Worm (Caenorhabditis elegans): ENCODE data around the gene srlf-23.

srlf-23 gene

DNA sequence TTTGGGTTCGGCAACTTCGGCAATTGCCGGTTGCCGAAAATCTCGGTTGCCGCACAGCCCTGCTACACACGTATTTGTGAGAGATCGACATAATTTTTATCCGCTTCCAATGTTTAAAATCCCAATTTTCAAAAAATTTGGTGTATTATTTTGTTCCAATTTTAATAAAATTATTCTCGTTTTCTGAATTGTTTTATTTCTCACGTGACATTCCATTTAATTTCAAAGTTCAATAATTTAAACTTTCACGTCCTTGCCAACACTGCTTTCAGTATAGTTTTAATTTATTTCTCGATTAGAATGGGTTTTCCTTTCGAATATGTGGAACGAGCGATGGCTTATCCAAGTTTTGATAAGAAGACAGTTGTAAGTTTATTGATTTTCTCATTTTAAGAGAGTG is 36.8 kb downstream of the srlf-23 start, which contains the start of gene K09C6.2:
K09C6.2 (plus strand) TSS at position 301 of the 400 bp plus-strand sequence.
- no peak for TF ChIP-seq dpl-1 (GFP tag; optimal IDR thresholded peaks at IDR 0.05)

DNA sequence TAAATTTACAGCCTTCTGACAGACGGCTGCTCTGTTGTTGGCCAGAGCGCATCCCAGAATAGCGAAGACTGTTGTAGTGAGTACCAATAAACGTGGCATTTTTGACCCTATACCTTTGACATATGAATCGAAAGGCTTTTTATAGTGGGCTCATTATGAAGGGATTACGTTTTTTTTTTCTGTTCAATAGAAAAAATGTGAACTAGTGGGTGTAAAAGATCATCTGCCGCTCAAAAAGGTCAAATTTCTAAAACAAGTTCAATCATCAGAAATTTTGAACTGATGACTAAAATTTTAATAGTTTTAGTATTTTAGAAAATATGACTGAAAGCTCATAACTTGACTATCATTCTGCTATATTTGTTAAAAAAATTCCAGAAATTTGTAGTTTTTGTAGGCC is 38.4 kb downstream of the srlf-23 start, which contains the start of gene K09C6.9:
K09C6.9 (minus strand) TSS at position 101 of the 400 bp plus-strand sequence.
- TF ChIP-seq dmd-9 (GFP tag; IDR thresholded peaks at IDR 0.05) (no peak), ceh-28 (tag; optimal IDR thresholded peaks at IDR 0.05) (no peak), hmg-1.1 (GFP tag; IDR thresholded peaks at IDR 0.05) (no peak), snpc-1.2 (GFP tag; IDR thresholded peaks at IDR 0.05) (no peak), mxl-3 (GFP tag; optimal IDR thresholded peaks at IDR 0.05) (no peak), ces-1 (GFP tag; optimal IDR thresholded peaks at IDR 0.05) (no peak), F37D6.2 (tag; optimal IDR thresholded peaks at IDR 0.05) (no peak), dve-1 (tag; optimal IDR thresholded peaks at IDR 0.05; ENCODE audit: insufficient read depth) (no peak), lir-3 (tag; optimal IDR thresholded peaks at IDR 0.05) (no peak), attf-4 (tag; optimal IDR thresholded peaks at IDR 0.05) (no peak), zfp-3 (GFP tag; conservative IDR thresholded peaks at IDR 0.05) (no peak), aha-1 (tag) (no peak), nhr-6 (tag; optimal IDR thresholded peaks at IDR 0.05) (no peak), duxl-1 (tag; optimal IDR thresholded peaks at IDR 0.05; ENCODE audit: poor library complexity) (no peak)

DNA sequence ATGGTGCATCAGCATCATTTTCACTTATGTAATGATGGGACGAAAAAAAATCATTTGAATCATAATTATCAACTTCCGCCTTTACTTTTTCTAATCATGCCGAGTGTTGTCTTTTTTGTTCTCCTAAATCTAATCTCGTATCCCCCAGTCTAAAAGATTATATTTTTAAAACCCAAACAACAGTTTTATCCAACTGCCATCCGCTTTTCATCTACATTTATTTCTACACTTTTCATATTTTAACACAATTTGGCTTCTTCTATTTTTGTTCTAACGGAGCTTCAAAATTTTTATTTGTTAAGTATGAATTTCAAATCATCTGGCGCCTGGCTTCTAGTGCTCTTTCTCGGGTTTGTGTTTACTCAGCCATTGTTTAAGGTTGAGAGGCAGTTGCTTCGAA is 41.2 kb downstream of the srlf-23 start, which contains the start of gene K09C6.3:
K09C6.3 (plus strand) TSS at position 301 of the 400 bp plus-strand sequence.
- TF ChIP-seq lin-39 (tag; optimal IDR thresholded peaks at IDR 0.05), result no peak
- no peak for TF ChIP-seq nhr-11 (tag; optimal IDR thresholded peaks at IDR 0.05)
- no peak for TF ChIP-seq ces-1 (GFP tag; optimal IDR thresholded peaks at IDR 0.05)
- no peak for TF ChIP-seq nhr-48 (tag; optimal IDR thresholded peaks at IDR 0.05)
- no peak for TF ChIP-seq rbr-2 (tag; optimal IDR thresholded peaks at IDR 0.05)
- no peak for TF ChIP-seq unc-39 (tag; optimal IDR thresholded peaks at IDR 0.05)
- TF ChIP-seq F10B5.3 (tag; optimal IDR thresholded peaks at IDR 0.05), result no peak
- no peak for TF ChIP-seq daf-16 (GFP tag; optimal IDR thresholded peaks at IDR 0.05)
- TF ChIP-seq daf-16 (tag; optimal IDR thresholded peaks at IDR 0.05), result no peak
- no peak for TF ChIP-seq zip-2 (tag; optimal IDR thresholded peaks at IDR 0.05)
- TF ChIP-seq Y48G9A.11 (GFP tag; IDR thresholded peaks at IDR 0.05), result no peak
- no peak for TF ChIP-seq mdt-29 (GFP tag; IDR thresholded peaks at IDR 0.05)
- no peak for TF ChIP-seq hlh-11 (tag; optimal IDR thresholded peaks at IDR 0.05)
- TF ChIP-seq nhr-28 (tag; optimal IDR thresholded peaks at IDR 0.05), result no peak
- no peak for TF ChIP-seq zip-11 (GFP tag; IDR thresholded peaks at IDR 0.05)
- TF ChIP-seq nhr-77 (tag; optimal IDR thresholded peaks at IDR 0.05), result no peak
- TF ChIP-seq dmd-9 (GFP tag; IDR thresholded peaks at IDR 0.05), result no peak
- no peak for TF ChIP-seq lsy-2 (tag; optimal IDR thresholded peaks at IDR 0.05)

DNA sequence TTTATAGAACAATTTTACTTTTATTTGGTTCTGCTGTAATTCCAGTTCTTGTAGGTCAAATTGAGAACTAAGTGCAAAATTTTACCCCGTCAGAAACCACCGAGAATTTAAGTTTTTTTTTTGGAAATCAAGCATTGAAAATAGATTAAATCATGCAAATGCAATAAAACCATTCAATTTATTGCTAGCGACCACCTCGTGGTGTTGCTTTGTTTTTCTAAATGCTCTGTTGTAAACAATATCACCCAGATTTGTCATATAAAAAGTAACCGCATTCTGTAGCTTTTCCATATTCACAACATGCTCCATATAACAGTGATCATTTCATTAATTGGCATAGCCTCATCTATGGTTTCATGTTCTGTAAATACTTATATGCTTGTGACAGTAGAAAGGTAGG is 43.8 kb downstream of the srlf-23 start, which contains the start of gene srbc-12:
srbc-12 (plus strand) TSS at position 301 of the 400 bp plus-strand sequence.
- TF ChIP-seq lsy-2 (tag; optimal IDR thresholded peaks at IDR 0.05) (no peak), nhr-42 (GFP tag; IDR thresholded peaks at IDR 0.05) (no peak), unc-39 (tag; optimal IDR thresholded peaks at IDR 0.05) (no peak), ZK546.5 (tag; optimal IDR thresholded peaks at IDR 0.05) (no peak), nhr-28 (tag; optimal IDR thresholded peaks at IDR 0.05) (no peak), mdt-29 (GFP tag; IDR thresholded peaks at IDR 0.05) (no peak), ZK337.2 (GFP tag; IDR thresholded peaks at IDR 0.05) (no peak), egl-43 (GFP tag; IDR thresholded peaks at IDR 0.05) (no peak), php-3 (GFP tag; IDR thresholded peaks at IDR 0.05) (no peak)
